Fruit fly (Drosophila melanogaster) S2 (cell line): Measurements from ENCODE around the gene CG13361.

Experiments
- CG8478 ChIP-seq: fragments of >200 bp; optimal IDR thresholded peaks from 2 replicates; lab custom pipeline; 2018
- CTCF ChIP-seq, 2 experiments: fragments of >200 bp; optimal IDR thresholded peaks; 2 replicates each; lab custom pipeline; 2018

dm6 chrX:792923-793322 is 39.5 kb upstream of the CG13361 start, which contains the start of gene CG16989:
- TF ChIP-seq CTCF (optimal IDR thresholded peaks at IDR 0.05; lab: Kevin White, UChicago) (peak in 1 of 2 experiments; percentile 22), CG8478 (lab: Kevin White, UChicago) (no peak)
